Fruit fly (Drosophila melanogaster) whole organism, embryonic: Measurements from ENCODE around the gene Piezo.

Source experiments
- Bgb ChIP-seq: fragments of 200-800 bp; sonication (Bioruptor generic); IDR thresholded peaks from 2 replicates; pipeline ENCODE4 v1.3.6; 2022; ENCODE audit warnings: missing biosample characterization, missing genetic modification characterization; ENCODE audit not compliant: partially characterized antibody
- CG11560 ChIP-seq: fragments of 200-800 bp; sonication (Bioruptor generic); IDR thresholded peaks from 3 replicates; pipeline ENCODE4 v1.3.6; 2022; ENCODE audit warnings: missing biosample characterization, missing genetic modification characterization
- CG12219 ChIP-seq: fragments of 200-800 bp; sonication (Bioruptor generic); optimal IDR thresholded peaks from 3 replicates; lab custom pipeline; 2018; ENCODE audit warnings: missing biosample characterization, mild to moderate bottlenecking, missing genetic modification characterization
- CG1233 ChIP-seq: fragments of 200-800 bp; sonication (Bioruptor generic); optimal IDR thresholded peaks from 4 replicates; lab custom pipeline; 2018; ENCODE audit warnings: missing biosample characterization, mild to moderate bottlenecking, missing genetic modification characterization
- CG13624 ChIP-seq: fragments of 200-800 bp; sonication (Bioruptor generic); optimal IDR thresholded peaks from 2 replicates; lab custom pipeline; 2016; ENCODE audit warnings: missing biosample characterization, missing genetic modification characterization
- CG14441 ChIP-seq: fragments of 200-800 bp; sonication (Bioruptor generic); IDR thresholded peaks from 2 replicates; pipeline ENCODE4 v1.3.6; 2022; ENCODE audit warnings: missing biosample characterization, missing genetic modification characterization
- CG15514 ChIP-seq: fragments of 200-800 bp; sonication (Bioruptor generic); optimal IDR thresholded peaks from 3 replicates; lab custom pipeline; 2017; ENCODE audit warnings: missing biosample characterization, missing genetic modification characterization, mild to moderate bottlenecking, moderate library complexity, missing genetic modification reagents
- CG1792 ChIP-seq: fragments of 200-800 bp; sonication (Bioruptor generic); optimal IDR thresholded peaks from 2 replicates; lab custom pipeline; 2016; ENCODE audit warnings: missing biosample characterization, missing genetic modification characterization
- CG18011 ChIP-seq: fragments of 200-800 bp; sonication (Bioruptor generic); optimal IDR thresholded peaks from 2 replicates; lab custom pipeline; 2017; ENCODE audit warnings: missing biosample characterization, missing genetic modification characterization, mild to moderate bottlenecking, moderate library complexity, missing genotype
- CG18619 ChIP-seq: fragments of 200-800 bp; sonication (Bioruptor generic); optimal IDR thresholded peaks from 3 replicates; lab custom pipeline; 2017; ENCODE audit warnings: missing biosample characterization, mild to moderate bottlenecking, missing genetic modification characterization
- CG2120 ChIP-seq: fragments of 200-800 bp; sonication (Bioruptor generic); optimal IDR thresholded peaks from 3 replicates; lab custom pipeline; 2016; ENCODE audit warnings: missing biosample characterization, missing genetic modification characterization
- CG32532 ChIP-seq: fragments of 200-800 bp; sonication (Bioruptor generic); IDR thresholded peaks from 2 replicates; pipeline ENCODE4 v1.3.6; 2022; ENCODE audit warnings: missing biosample characterization, missing genetic modification characterization
- CG33213 ChIP-seq: fragments of 200-800 bp; sonication (Bioruptor generic); optimal IDR thresholded peaks from 3 replicates; lab custom pipeline; 2016; ENCODE audit warnings: missing biosample characterization, missing genetic modification characterization
- CG3995 ChIP-seq: fragments of 200-800 bp; sonication (Bioruptor generic); optimal IDR thresholded peaks from 3 replicates; lab custom pipeline; 2016; ENCODE audit warnings: missing biosample characterization, missing genetic modification characterization
- CG42726 ChIP-seq: fragments of 200-800 bp; sonication (Bioruptor generic); IDR thresholded peaks from 2 replicates; pipeline ENCODE4 v1.3.6; 2022; ENCODE audit warnings: missing biosample characterization, missing genetic modification characterization; ENCODE audit not compliant: partially characterized antibody
- CG4707 ChIP-seq: fragments of 200-800 bp; sonication (Bioruptor generic); optimal IDR thresholded peaks from 2 replicates; lab custom pipeline; 2018; ENCODE audit warnings: missing biosample characterization, mild to moderate bottlenecking, missing genetic modification characterization, moderate library complexity
- CG7357 ChIP-seq: fragments of 200-800 bp; sonication (Bioruptor generic); IDR thresholded peaks from 3 replicates; pipeline ENCODE4 v1.3.6; 2022; ENCODE audit warnings: missing biosample characterization, missing genetic modification characterization
- CG7963 ChIP-seq: fragments of 200-800 bp; sonication (Bioruptor generic); IDR thresholded peaks from 3 replicates; pipeline ENCODE4 v1.3.6; 2022; ENCODE audit warnings: missing biosample characterization, missing genetic modification characterization; ENCODE audit not compliant: partially characterized antibody
- CG8089 ChIP-seq: fragments of 200-800 bp; sonication (Bioruptor generic); optimal IDR thresholded peaks from 3 replicates; lab custom pipeline; 2016; ENCODE audit warnings: missing biosample characterization, missing genetic modification characterization
- CHES-1-like ChIP-seq: fragments of 200-800 bp; sonication (Bioruptor generic); optimal IDR thresholded peaks from 2 replicates; lab custom pipeline; 2016; ENCODE audit warnings: missing biosample characterization, missing genetic modification characterization
- Dbx ChIP-seq: fragments of 200-800 bp; sonication (Bioruptor generic); IDR thresholded peaks from 3 replicates; pipeline ENCODE4 v1.3.6; 2022; ENCODE audit warnings: missing biosample characterization, missing genetic modification characterization
- ERR ChIP-seq: fragments of 200-800 bp; sonication (Bioruptor generic); optimal IDR thresholded peaks from 2 replicates; lab custom pipeline; 2016; ENCODE audit warnings: missing biosample characterization, missing genetic modification characterization
- Fer1 ChIP-seq: fragments of 200-800 bp; sonication (Bioruptor generic); optimal IDR thresholded peaks from 2 replicates; lab custom pipeline; 2017; ENCODE audit warnings: missing biosample characterization, mild to moderate bottlenecking, missing genetic modification characterization
- Hr39 ChIP-seq: fragments of >200 bp; optimal IDR thresholded peaks from 2 replicates; lab custom pipeline; 2017
- MBD-R2 ChIP-seq: fragments of 200-800 bp; sonication (Bioruptor generic); IDR thresholded peaks from 2 replicates; pipeline ENCODE4 v1.3.6; 2022; ENCODE audit warnings: missing biosample characterization, missing genetic modification characterization
- Med ChIP-seq: fragments of 200-800 bp; sonication (Bioruptor generic); peaks from one replicate; lab custom pipeline; 2016; ENCODE audit warnings: missing biosample characterization, missing genetic modification characterization, mild to moderate bottlenecking, inconsistent platforms, moderate library complexity
- Neu2 ChIP-seq: fragments of 200-800 bp; sonication (Bioruptor generic); optimal IDR thresholded peaks from 3 replicates; lab custom pipeline; 2016; ENCODE audit warnings: missing biosample characterization, missing genetic modification characterization, borderline replicate concordance
- Sin3A ChIP-seq: fragments of >200 bp; optimal IDR thresholded peaks from 2 replicates; lab custom pipeline; 2018
- Sox100B ChIP-seq: fragments of 200-800 bp; sonication (Bioruptor generic); optimal IDR thresholded peaks from 3 replicates; lab custom pipeline; 2018; ENCODE audit warnings: missing biosample characterization, mild to moderate bottlenecking, missing genetic modification characterization
- Sox102F ChIP-seq: fragments of 200-800 bp; sonication (Bioruptor generic); optimal IDR thresholded peaks from 2 replicates; lab custom pipeline; 2018; ENCODE audit warnings: missing biosample characterization, mild to moderate bottlenecking, missing genetic modification characterization, moderate library complexity
- aop ChIP-seq: fragments of 200-800 bp; sonication (Bioruptor generic); IDR thresholded peaks from 2 replicates; pipeline ENCODE4 v1.3.6; 2022; ENCODE audit warnings: missing biosample characterization, missing genetic modification characterization
- chif ChIP-seq, 2 experiments: fragments of 200-800 bp; sonication (Bioruptor generic); optimal IDR thresholded peaks; 3 replicates each; lab custom pipeline; 2016; ENCODE audit warnings: missing biosample characterization in 2 of 2, missing genetic modification characterization in 2 of 2
- chinmo ChIP-seq: fragments of 200-800 bp; sonication (Bioruptor generic); IDR thresholded peaks from 4 replicates; pipeline ENCODE4 v1.3.6; 2022; ENCODE audit warnings: missing biosample characterization, missing genetic modification characterization; ENCODE audit not compliant: partially characterized antibody
- chm ChIP-seq: fragments of 200-800 bp; sonication (Bioruptor generic); IDR thresholded peaks from 2 replicates; pipeline ENCODE4 v1.3.6; 2022; ENCODE audit warnings: missing biosample characterization, missing genetic modification characterization
- ci ChIP-seq: fragments of 200-800 bp; sonication (Bioruptor generic); IDR thresholded peaks from 3 replicates; pipeline ENCODE4 v1.3.6; 2022; ENCODE audit warnings: missing biosample characterization, missing genetic modification characterization
- fu2 ChIP-seq: fragments of 200-800 bp; sonication (Bioruptor generic); optimal IDR thresholded peaks from 2 replicates; lab custom pipeline; 2016; ENCODE audit warnings: missing biosample characterization, missing genetic modification characterization
- gce ChIP-seq: fragments of 200-800 bp; sonication (Bioruptor generic); IDR thresholded peaks from 3 replicates; pipeline ENCODE4 v1.3.6; 2022; ENCODE audit warnings: missing biosample characterization, missing genetic modification characterization
- gro ChIP-seq: fragments of 200-800 bp; sonication (Bioruptor generic); optimal IDR thresholded peaks from 2 replicates; lab custom pipeline; 2016; ENCODE audit warnings: missing biosample characterization, missing genetic modification characterization
- hb ChIP-seq: fragments of 200-800 bp; sonication (Bioruptor generic); IDR thresholded peaks from 3 replicates; pipeline ENCODE4 v1.3.6; 2022; ENCODE audit warnings: missing biosample characterization, missing genetic modification characterization; ENCODE audit not compliant: partially characterized antibody
- inv ChIP-seq: fragments of 200-800 bp; sonication (Bioruptor generic); IDR thresholded peaks from 2 replicates; pipeline ENCODE4 v1.3.6; 2022; ENCODE audit warnings: missing biosample characterization, missing genetic modification characterization; ENCODE audit not compliant: partially characterized antibody
- klu ChIP-seq: fragments of 200-800 bp; sonication (Bioruptor generic); IDR thresholded peaks from 2 replicates; pipeline ENCODE4 v1.3.6; 2022; ENCODE audit warnings: missing biosample characterization, missing genetic modification characterization
- mld ChIP-seq: fragments of 200-800 bp; sonication (Bioruptor generic); IDR thresholded peaks from 3 replicates; pipeline ENCODE4 v1.3.6; 2022; ENCODE audit warnings: missing biosample characterization, missing genetic modification characterization; ENCODE audit not compliant: partially characterized antibody
- nerfin-2 ChIP-seq: fragments of 200-800 bp; sonication (Bioruptor generic); IDR thresholded peaks from 2 replicates; pipeline ENCODE4 v1.3.6; 2022; ENCODE audit warnings: missing biosample characterization, missing genetic modification characterization; ENCODE audit not compliant: partially characterized antibody
- pho ChIP-seq: fragments of 200-800 bp; sonication (Bioruptor generic); optimal IDR thresholded peaks from 2 replicates; lab custom pipeline; 2016; ENCODE audit warnings: missing biosample characterization, missing genetic modification characterization
- row ChIP-seq: fragments of 200-800 bp; sonication (Bioruptor generic); IDR thresholded peaks from 3 replicates; pipeline ENCODE4 v1.3.6; 2022; ENCODE audit warnings: missing biosample characterization, missing genetic modification characterization
- sisA ChIP-seq: fragments of 200-800 bp; sonication (Bioruptor generic); IDR thresholded peaks from 2 replicates; pipeline ENCODE4 v1.3.6; 2022; ENCODE audit warnings: missing biosample characterization, missing genetic modification characterization
- sob ChIP-seq: fragments of 200-800 bp; sonication (Bioruptor generic); IDR thresholded peaks from 2 replicates; pipeline ENCODE4 v1.3.6; 2022; ENCODE audit warnings: missing biosample characterization, missing genetic modification characterization
- stwl ChIP-seq: fragments of 200-800 bp; sonication (Bioruptor generic); optimal IDR thresholded peaks from 3 replicates; lab custom pipeline; 2018; ENCODE audit warnings: missing biosample characterization, mild to moderate bottlenecking, missing genetic modification characterization, moderate library complexity
- unc-4 ChIP-seq: fragments of 200-800 bp; sonication (Bioruptor generic); IDR thresholded peaks from 2 replicates; pipeline ENCODE4 v1.3.6; 2022; ENCODE audit warnings: missing biosample characterization, missing genetic modification characterization; ENCODE audit not compliant: partially characterized antibody
- vnd ChIP-seq: fragments of 200-800 bp; sonication (Bioruptor generic); IDR thresholded peaks from 3 replicates; pipeline ENCODE4 v1.3.6; 2022; ENCODE audit warnings: missing biosample characterization, missing genetic modification characterization; ENCODE audit not compliant: partially characterized antibody
- zfh2 ChIP-seq: fragments of 200-800 bp; sonication (Bioruptor generic); optimal IDR thresholded peaks from 2 replicates; lab custom pipeline; 2016; ENCODE audit warnings: missing biosample characterization, missing genetic modification characterization

Piezo gene

DNA sequence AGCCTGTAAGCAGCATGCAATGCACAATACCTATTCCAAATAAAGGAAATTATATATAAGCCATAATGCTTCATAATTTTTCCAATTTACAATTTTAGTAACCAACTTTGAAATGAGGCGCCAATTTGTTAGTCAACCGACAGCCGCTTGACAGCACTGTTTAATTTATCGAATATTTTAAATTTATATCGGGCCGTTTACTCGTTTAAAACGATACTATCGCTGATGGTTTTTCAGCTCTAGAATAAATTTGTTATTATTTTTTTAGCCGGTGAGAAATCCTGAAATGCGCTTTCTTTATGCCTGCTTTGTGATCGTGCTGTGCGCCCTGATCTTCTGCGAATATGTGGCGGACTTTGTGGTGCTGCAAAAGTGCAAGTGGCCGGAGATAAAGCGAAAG is 35.9 kb downstream of the Piezo start, which contains the start of gene PGAP5 (continued):
- TF ChIP-seq CG7963 (GFP tag; lab: Robert Waterston, UW) (peak; percentile 85), chm (GFP tag; lab: Robert Waterston, UW) (no peak), Fer1 (peak; percentile 22), chinmo (GFP tag; lab: Robert Waterston, UW) (peak; percentile 93), Med (GFP tag; lab: Kevin White, UChicago) (peak; percentile 86), row (GFP tag; lab: Robert Waterston, UW) (0 out of 3 replicates have a peak, but pooled peaks have one; percentile 26), mld (GFP tag; lab: Robert Waterston, UW) (peak; percentile 74; the same call in 2 of the 3 replicates), Sox100B (GFP tag; lab: Kevin White, UChicago) (no peak), CG32532 (0 out of 2 replicates have a peak, but pooled peaks have one; percentile 25), gro (peak; percentile 49), ERR (GFP tag; lab: Kevin White, UChicago) (no peak), CG3995 (GFP tag; lab: Kevin White, UChicago) (peak; percentile 35), chif (GFP tag; optimal IDR thresholded peaks at IDR 0.05; lab: Kevin White, UChicago) (no peak), pho (GFP tag; lab: Kevin White, UChicago) (peak; percentile 24), Sin3A (lab: Kevin White, UChicago) (peak; percentile 61), CG4707 (no peak), CG13624 (GFP tag; lab: Kevin White, UChicago) (peak; percentile 19), MBD-R2 (GFP tag; lab: Robert Waterston, UW) (peak; percentile 93), CG1792 (GFP tag; lab: Kevin White, UChicago) (no peak), nerfin-2 (GFP tag; lab: Robert Waterston, UW) (peak; percentile 74), CG11560 (tag; lab: Robert Waterston, UW) (peak; percentile 99), zfh2 (peak; percentile 2), Hr39 (lab: Kevin White, UChicago) (no peak), CG18011 (GFP tag; lab: Kevin White, UChicago) (peak; percentile 10), CG8089 (GFP tag; lab: Kevin White, UChicago) (no peak), CG15514 (peak; percentile 69), CG7357 (no peak), CG1233 (GFP tag; lab: Kevin White, UChicago) (no peak), Sox102F (GFP tag; lab: Kevin White, UChicago) (no peak), Neu2 (no peak), vnd (peak; percentile 87), hb (GFP tag; lab: Robert Waterston, UW) (peak; percentile 79), stwl (tag; lab: Kevin White, UChicago) (peak; percentile 52), fu2 (GFP tag; lab: Kevin White, UChicago) (peak; percentile 20), CG18619 (GFP tag; lab: Kevin White, UChicago) (no peak), inv (GFP tag; lab: Robert Waterston, UW) (peak; percentile 87), unc-4 (GFP tag; lab: Robert Waterston, UW) (peak; percentile 98), CG14441 (no peak), CHES-1-like (GFP tag; lab: Kevin White, UChicago) (peak; percentile 26), sob (GFP tag; lab: Robert Waterston, UW) (peak; percentile 62), gce (GFP tag; lab: Robert Waterston, UW) (no peak), aop (peak; percentile 22; the same call in 1 of the 2 replicates), CG33213 (GFP tag; lab: Kevin White, UChicago) (no peak), sisA (GFP tag; lab: Robert Waterston, UW) (no peak), ci (GFP tag; lab: Robert Waterston, UW) (0 out of 3 replicates have a peak, but pooled peaks have one; percentile 17), CG2120 (peak; percentile 60), Dbx (peak; percentile 76; the same call in 2 of the 3 replicates), CG42726 (GFP tag; lab: Robert Waterston, UW) (peak; percentile 92), klu (GFP tag; lab: Robert Waterston, UW) (no peak), Bgb (GFP tag; lab: Robert Waterston, UW) (peak; percentile 95), CG12219 (GFP tag; lab: Kevin White, UChicago) (no peak)
